Fruit fly (Drosophila melanogaster): Measurements from ENCODE around the gene CG13375.

CG13375 gene

dm6 chrX:263728-264344 lies 30.9 kb downstream of the CG13375 start, which contains the start of gene CG13377 (continued):
- TF ChIP-seq CG17568 (GFP tag; optimal IDR thresholded peaks at IDR 0.05): peak; percentile 1
- TF ChIP-seq CG31224 (GFP tag; IDR thresholded peaks at IDR 0.05): peak; percentile 40; the same call in 1 of the 2 replicates
- peak; percentile 93 for TF ChIP-seq CG13894 (tag; optimal IDR thresholded peaks at IDR 0.05)
- TF ChIP-seq CG4730 (GFP tag; IDR thresholded peaks at IDR 0.05): 0 out of 2 replicates have a peak, but pooled peaks have one; percentile 23
- TF ChIP-seq sens (GFP tag): peak; percentile 88
- peak; percentile 16 for TF ChIP-seq CG10267 (tag; optimal IDR thresholded peaks at IDR 0.05)
- peak; percentile 83 for TF ChIP-seq Med (GFP tag)
- peak; percentile 6 for TF ChIP-seq caup (GFP tag; optimal IDR thresholded peaks at IDR 0.05; ENCODE audit: severe bottlenecking)
- peak; percentile 16 for TF ChIP-seq CG6254 (GFP tag; optimal IDR thresholded peaks at IDR 0.05)
- peak; percentile 54 for TF ChIP-seq gem (tag; optimal IDR thresholded peaks at IDR 0.05)
- TF ChIP-seq seq (GFP tag; IDR thresholded peaks at IDR 0.05): 0 out of 2 replicates have a peak, but pooled peaks have one; percentile 38
- peak; percentile 45; the same call in 1 of the 2 replicates for TF ChIP-seq CG11696 (GFP tag; IDR thresholded peaks at IDR 0.05)
- TF ChIP-seq CG8765 (GFP tag; IDR thresholded peaks at IDR 0.05): no peak
- peak; percentile 43 for TF ChIP-seq CG10543 (GFP tag; optimal IDR thresholded peaks at IDR 0.05)
- peak; percentile 30 for TF ChIP-seq grau (tag; optimal IDR thresholded peaks at IDR 0.05)
- no peak for TF ChIP-seq YL-1 (GFP tag; optimal IDR thresholded peaks at IDR 0.05)
- peak; percentile 46 for TF ChIP-seq CG2712 (tag; optimal IDR thresholded peaks at IDR 0.05)
- TF ChIP-seq Aef1 (GFP tag; IDR thresholded peaks at IDR 0.05): no peak; the same call in 2 of the 3 replicates
- TF ChIP-seq Xbp1 (GFP tag; optimal IDR thresholded peaks at IDR 0.05): peak; percentile 9
- peak; percentile 17 for TF ChIP-seq Oli (tag; optimal IDR thresholded peaks at IDR 0.05)
- peak; percentile 3 for TF ChIP-seq B-H2 (GFP tag; optimal IDR thresholded peaks at IDR 0.05)
- TF ChIP-seq gsb-n (tag; optimal IDR thresholded peaks at IDR 0.05): no peak
- no peak for TF ChIP-seq stwl (tag; optimal IDR thresholded peaks at IDR 0.05)
- 0 out of 2 replicates have a peak, but pooled peaks have one; percentile 17 for TF ChIP-seq vvl (GFP tag; IDR thresholded peaks at IDR 0.05)
- no peak for TF ChIP-seq CG4707 (GFP tag; optimal IDR thresholded peaks at IDR 0.05)
- no peak for TF ChIP-seq cad (GFP tag; optimal IDR thresholded peaks at IDR 0.05)
- no peak for TF ChIP-seq CG2129 (GFP tag; IDR thresholded peaks at IDR 0.05; ENCODE audit: partially characterized antibody)
- peak; percentile 25; the same call in 1 of the 3 replicates for TF ChIP-seq B-H1 (GFP tag; IDR thresholded peaks at IDR 0.05)
- 0 out of 2 replicates have a peak, but pooled peaks have one; percentile 32 for TF ChIP-seq stc (GFP tag; IDR thresholded peaks at IDR 0.05)
- no peak for TF ChIP-seq CG10654 (GFP tag; optimal IDR thresholded peaks at IDR 0.05)
- peak; percentile 24 for TF ChIP-seq CG30403 (GFP tag; optimal IDR thresholded peaks at IDR 0.05)
- TF ChIP-seq ranshi (GFP tag; IDR thresholded peaks at IDR 0.05): peak; percentile 48; the same call in 1 of the 2 replicates
- TF ChIP-seq sqz (GFP tag; optimal IDR thresholded peaks at IDR 0.05): peak; percentile 25
- no peak for TF ChIP-seq CG14965 (GFP tag; optimal IDR thresholded peaks at IDR 0.05; ENCODE audit: borderline replicate concordance)
- TF ChIP-seq CG14441 (GFP tag; IDR thresholded peaks at IDR 0.05): 0 out of 2 replicates have a peak, but pooled peaks have one; percentile 39
- no peak for TF ChIP-seq Camta (GFP tag; optimal IDR thresholded peaks at IDR 0.05)
- TF ChIP-seq abd-A (tag; optimal IDR thresholded peaks at IDR 0.05): peak; percentile 41
- peak; percentile 16 for TF ChIP-seq CG7556 (GFP tag; optimal IDR thresholded peaks at IDR 0.05)
- TF ChIP-seq row (GFP tag; IDR thresholded peaks at IDR 0.05): peak; percentile 60; the same call in 1 of the 3 replicates
- TF ChIP-seq Atf-2 (GFP tag; optimal IDR thresholded peaks at IDR 0.05): no peak
- no peak for TF ChIP-seq fd64A (GFP tag; optimal IDR thresholded peaks at IDR 0.05)
- no peak for TF ChIP-seq oc (tag; optimal IDR thresholded peaks at IDR 0.05)
- TF ChIP-seq BtbVII (GFP tag; optimal IDR thresholded peaks at IDR 0.05): no peak
- TF ChIP-seq Vsx1 (GFP tag; optimal IDR thresholded peaks at IDR 0.05): peak; percentile 32
- TF ChIP-seq CG12659 (GFP tag; optimal IDR thresholded peaks at IDR 0.05): peak; percentile 8
- TF ChIP-seq wdn (GFP tag; IDR thresholded peaks at IDR 0.05): no peak
- TF ChIP-seq Sox100B (GFP tag; optimal IDR thresholded peaks at IDR 0.05): peak; percentile 28
- peak; percentile 57; the same call in 1 of the 2 replicates for TF ChIP-seq Xrp1 (GFP tag; IDR thresholded peaks at IDR 0.05)
- TF ChIP-seq peb (GFP tag; IDR thresholded peaks at IDR 0.05): 0 out of 2 replicates have a peak, but pooled peaks have one; percentile 6
